Fruit fly (Drosophila melanogaster) Kc167 (cell line): ENCODE results near the gene nur.

ENCODE experiments used
- Myc ChIP-seq: fragments of >200 bp; optimal IDR thresholded peaks from 2 replicates; lab custom pipeline; 2017; ENCODE audit warnings: missing external identifiers
- Sin3A ChIP-seq: fragments of >200 bp; optimal IDR thresholded peaks from 2 replicates; lab custom pipeline; 2018; ENCODE audit warnings: missing external identifiers
- h ChIP-seq: fragments of >200 bp; optimal IDR thresholded peaks from 3 replicates; lab custom pipeline; 2018; ENCODE audit warnings: missing external identifiers
- insv ChIP-seq: fragments of >200 bp; optimal IDR thresholded peaks from 3 replicates; lab custom pipeline; 2018; ENCODE audit warnings: missing external identifiers
- psq ChIP-seq: fragments of >200 bp; optimal IDR thresholded peaks from 2 replicates; lab custom pipeline; 2017; ENCODE audit warnings: missing external identifiers
- ttk ChIP-seq: sonication (Bioruptor generic); optimal IDR thresholded peaks from 2 replicates; lab custom pipeline; 2017; ENCODE audit warnings: missing external identifiers

DNA sequence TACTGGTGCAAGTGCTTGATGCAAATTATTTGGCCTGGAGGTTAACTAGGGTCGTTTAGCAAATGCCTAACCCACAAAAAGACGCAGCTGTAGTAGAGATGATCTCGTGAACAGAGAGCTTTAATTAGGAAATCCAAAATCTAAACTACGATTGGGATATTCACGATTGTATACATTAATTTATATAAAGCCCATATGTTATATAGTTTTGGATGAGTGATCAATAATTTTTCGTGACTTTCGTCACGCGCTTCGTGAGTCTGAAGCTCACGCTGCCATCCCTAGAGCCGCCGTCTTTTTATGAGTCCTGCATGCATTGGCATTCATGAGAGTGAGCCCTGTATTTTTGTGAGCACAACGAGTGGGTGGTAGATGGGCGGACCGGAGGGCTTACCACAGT, 36.9 kb upstream of the nur start:
- TF ChIP-seq h: no peak
- TF ChIP-seq insv (lab: Kevin White, UChicago): no peak
- no peak for TF ChIP-seq psq
- TF ChIP-seq Sin3A: no peak
- TF ChIP-seq Myc (lab: Kevin White, UChicago): no peak
- TF ChIP-seq ttk (lab: Kevin White, UChicago): no peak
